Worm (Caenorhabditis elegans) whole organism, young adult: Measurements from ENCODE around the gene mtq-2.
A peak's percentile ranks its signal among the peaks of the same experiment; 100 is the strongest.

ENCODE experiments used
- B0035.1 ChIP-seq: sonication (generic microtip); optimal IDR thresholded peaks from 2 replicates; lab custom pipeline; 2016; ENCODE audit warnings: missing genetic modification characterization, mild to moderate bottlenecking, missing compliant biosample characterization, missing genotype, missing genetic modification reagents
- C17E4.6 ChIP-seq: fragments of 200-800 bp; sonication (Bioruptor generic); IDR thresholded peaks from 2 replicates; pipeline ENCODE4 v1.3.6; 2022; ENCODE audit warnings: missing genetic modification reagents, missing genetic modification characterization, missing compliant biosample characterization
- D2030.7 ChIP-seq: fragments of 200-800 bp; sonication (Bioruptor generic); IDR thresholded peaks from 2 replicates; pipeline ENCODE4 v1.3.6; 2022; ENCODE audit warnings: missing genetic modification reagents, missing genetic modification characterization, missing compliant biosample characterization
- F10E7.11 ChIP-seq: sonication (generic microtip); optimal IDR thresholded peaks from 2 replicates; lab custom pipeline; 2017; ENCODE audit warnings: mild to moderate bottlenecking, missing genetic modification characterization, moderate library complexity, missing compliant biosample characterization
- F33H1.4 ChIP-seq: fragments of 200-800 bp; sonication (Bioruptor generic); IDR thresholded peaks from 2 replicates; pipeline ENCODE4 v1.3.6; 2022; ENCODE audit warnings: missing genetic modification reagents, missing genetic modification characterization, missing compliant biosample characterization
- F39B2.1 ChIP-seq: fragments of 200-800 bp; sonication (Bioruptor generic); IDR thresholded peaks from 2 replicates; pipeline ENCODE4 v1.3.6; 2022; ENCODE audit warnings: missing genetic modification reagents, missing genetic modification characterization, missing compliant biosample characterization
- F57A8.1 ChIP-seq: fragments of 200-800 bp; sonication (Bioruptor generic); optimal IDR thresholded peaks from 2 replicates; lab custom pipeline; 2018; ENCODE audit warnings: mild to moderate bottlenecking, missing genetic modification characterization, moderate library complexity, missing compliant biosample characterization
- Y53F4B.3 ChIP-seq: fragments of 200-800 bp; sonication (Bioruptor generic); IDR thresholded peaks from 2 replicates; pipeline ENCODE4 v1.3.6; 2022; ENCODE audit warnings: missing genetic modification reagents, missing genetic modification characterization, missing compliant biosample characterization
- Y79H2A.3 ChIP-seq: fragments of 200-800 bp; sonication (Bioruptor generic); conservative IDR thresholded peaks from 2 replicates; pipeline ENCODE4 v1.3.6; 2022; ENCODE audit warnings: missing genetic modification reagents, missing genetic modification characterization, missing compliant biosample characterization
- ccch-3 ChIP-seq: fragments of 200-800 bp; sonication (Bioruptor generic); optimal IDR thresholded peaks from 2 replicates; lab custom pipeline; 2018; ENCODE audit warnings: mild to moderate bottlenecking, missing genetic modification characterization, missing compliant biosample characterization
- cebp-2 ChIP-seq: fragments of 200-800 bp; sonication (Bioruptor generic); IDR thresholded peaks from 2 replicates; pipeline ENCODE4 v1.3.6; 2022; ENCODE audit warnings: missing genetic modification characterization, missing compliant biosample characterization
- chd-7 ChIP-seq: sonication (generic microtip); optimal IDR thresholded peaks from 2 replicates; lab custom pipeline; 2016; ENCODE audit warnings: mild to moderate bottlenecking, missing genetic modification characterization, moderate library complexity, missing compliant biosample characterization
- efl-1 ChIP-seq: fragments of 150-350 bp; optimal IDR thresholded peaks from 2 replicates; lab custom pipeline; 2014; ENCODE audit warnings: missing biosample characterization, missing genetic modification reagents, missing genetic modification characterization
- hmg-1.2 ChIP-seq: fragments of 200-800 bp; sonication (Bioruptor generic); IDR thresholded peaks from 2 replicates; pipeline ENCODE4 v1.3.6; 2022; ENCODE audit warnings: missing genetic modification reagents, missing genetic modification characterization, missing compliant biosample characterization
- hsf-1 ChIP-seq: fragments of 200-800 bp; sonication (Bioruptor generic); IDR thresholded peaks from 2 replicates; pipeline ENCODE4 v1.3.6; 2022; ENCODE audit warnings: missing genetic modification reagents, missing genetic modification characterization, missing compliant biosample characterization
- lag-1 ChIP-seq: fragments of 200-800 bp; sonication (Bioruptor generic); IDR thresholded peaks from 2 replicates; pipeline ENCODE4 v1.3.6; 2022; ENCODE audit warnings: missing genetic modification reagents, missing genetic modification characterization, missing compliant biosample characterization
- lir-1 ChIP-seq: fragments of 200-800 bp; sonication (Bioruptor generic); conservative IDR thresholded peaks from 2 replicates; pipeline ENCODE4 v1.3.6; 2022; ENCODE audit warnings: missing genetic modification reagents, missing genetic modification characterization, missing compliant biosample characterization
- lsl-1 ChIP-seq: fragments of 200-800 bp; sonication (Bioruptor generic); optimal IDR thresholded peaks from 2 replicates; lab custom pipeline; 2018; ENCODE audit warnings: mild to moderate bottlenecking, missing genetic modification characterization, moderate library complexity, missing compliant biosample characterization
- madf-6 ChIP-seq: fragments of 200-800 bp; sonication (Bioruptor generic); IDR thresholded peaks from 2 replicates; pipeline ENCODE4 v1.3.6; 2022; ENCODE audit warnings: missing genetic modification reagents, missing genetic modification characterization, missing compliant biosample characterization
- madf-8 ChIP-seq: fragments of 200-800 bp; sonication (Bioruptor generic); conservative IDR thresholded peaks from 2 replicates; pipeline ENCODE4 v1.3.6; 2022; ENCODE audit warnings: missing genetic modification reagents, missing genetic modification characterization, missing compliant biosample characterization
- mcd-1 ChIP-seq: fragments of 200-800 bp; sonication (Bioruptor generic); IDR thresholded peaks from 2 replicates; pipeline ENCODE4 v1.3.6; 2022; ENCODE audit warnings: missing genetic modification reagents, missing genetic modification characterization, missing compliant biosample characterization
- mel-28 ChIP-seq: sonication (generic microtip); optimal IDR thresholded peaks from 2 replicates; lab custom pipeline; 2016; ENCODE audit warnings: borderline replicate concordance, mild to moderate bottlenecking, missing genetic modification characterization, missing compliant biosample characterization
- mes-4 ChIP-seq: sonication (generic microtip); optimal IDR thresholded peaks from 2 replicates; lab custom pipeline; 2016; ENCODE audit warnings: missing genotype, missing genetic modification characterization, missing compliant biosample characterization
- mxl-1 ChIP-seq: sonication (generic microtip); optimal IDR thresholded peaks from 2 replicates; lab custom pipeline; 2016; ENCODE audit warnings: missing genetic modification characterization, missing compliant biosample characterization
- nfya-2 ChIP-seq: fragments of 200-800 bp; sonication (Bioruptor generic); IDR thresholded peaks from 2 replicates; pipeline ENCODE4 v1.3.6; 2022; ENCODE audit warnings: missing genetic modification reagents, missing genetic modification characterization, missing compliant biosample characterization
- pbrm-1 ChIP-seq: fragments of 200-800 bp; sonication (Bioruptor generic); IDR thresholded peaks from 2 replicates; pipeline ENCODE4 v1.3.6; 2022; ENCODE audit warnings: missing genetic modification reagents, missing genetic modification characterization, missing compliant biosample characterization
- rcor-1 ChIP-seq: fragments of 200-800 bp; sonication (Bioruptor generic); IDR thresholded peaks from 2 replicates; pipeline ENCODE4 v1.3.6; 2022; ENCODE audit warnings: missing genetic modification reagents, missing genetic modification characterization, missing compliant biosample characterization
- sdz-38 ChIP-seq: sonication (generic microtip); optimal IDR thresholded peaks from 2 replicates; lab custom pipeline; 2016; ENCODE audit warnings: missing genotype, missing genetic modification characterization, missing compliant biosample characterization
- snpc-3.4 ChIP-seq: sonication (generic microtip); optimal IDR thresholded peaks from 2 replicates; lab custom pipeline; 2017; ENCODE audit warnings: missing genetic modification characterization, mild to moderate bottlenecking, missing compliant biosample characterization, antibody characterized with exemption, moderate library complexity, missing genotype, missing genetic modification reagents
- snpc-4 ChIP-seq, 5 experiments: fragments of 150-350 bp in 1 of 5; sonication (generic microtip) in 4 of 5; optimal IDR thresholded peaks; 2 replicates each; lab custom pipeline; 2014 to 2018; ENCODE audit warnings: missing genetic modification characterization in 5 of 5, missing biosample characterization in 3 of 5, antibody characterized with exemption in 2 of 5, mild to moderate bottlenecking in 2 of 5, missing compliant biosample characterization in 2 of 5, missing genotype in 2 of 5, moderate library complexity in 2 of 5, missing genetic modification reagents in 1 of 5
- zim-3 ChIP-seq: sonication (generic microtip); optimal IDR thresholded peaks from 2 replicates; lab custom pipeline; 2017; ENCODE audit warnings: mild to moderate bottlenecking, missing genetic modification characterization, moderate library complexity, missing compliant biosample characterization
- ztf-18 ChIP-seq: sonication (generic microtip); optimal IDR thresholded peaks from 2 replicates; lab custom pipeline; 2016; ENCODE audit warnings: missing genotype, mild to moderate bottlenecking, missing genetic modification characterization, missing compliant biosample characterization
- ztf-25 ChIP-seq: fragments of 200-800 bp; sonication (Bioruptor generic); IDR thresholded peaks from 2 replicates; pipeline ENCODE4 v1.3.6; 2022; ENCODE audit warnings: missing genetic modification reagents, missing genetic modification characterization, missing compliant biosample characterization

The mtq-2 gene

ce11 chrII:2232429-2232828 is 43.2 kb upstream of the mtq-2 start, which contains the start of gene F54A3.6:
Gene F54A3.6 (minus strand): TSS chrII:2232470.
- peak; percentile 73 for TF ChIP-seq lsl-1 (GFP tag; lab: Kevin White, UChicago)
- TF ChIP-seq efl-1 (GFP tag; lab: Kevin White, UChicago): peak; percentile 17
- peak; percentile 25; the same call in 1 of the 2 replicates for TF ChIP-seq hmg-1.2 (GFP tag; lab: Robert Waterston, UW)
- TF ChIP-seq hsf-1 (GFP tag; lab: Robert Waterston, UW): peak; percentile 80
- peak; percentile 89 for TF ChIP-seq F33H1.4 (GFP tag; lab: Robert Waterston, UW)
- 0 out of 2 replicates have a peak, but pooled peaks have one; percentile 29 for TF ChIP-seq mcd-1 (GFP tag; lab: Robert Waterston, UW)
- TF ChIP-seq madf-6: peak; percentile 68
- peak; percentile 30; the same call in 1 of the 2 replicates for TF ChIP-seq madf-8 (GFP tag; lab: Robert Waterston, UW)
- peak; percentile 52; the same call in 1 of the 2 replicates for TF ChIP-seq D2030.7 (GFP tag; lab: Robert Waterston, UW)

- TF ChIP-seq ztf-18 (no peak), hsf-1 (GFP tag; lab: Robert Waterston, UW) (no peak), sdz-38 (tag; lab: Kevin White, UChicago) (no peak), B0035.1 (no peak), F57A8.1 (GFP tag; lab: Kevin White, UChicago) (no peak)
Measured at ce11 chrII:2230368-2230767, 41.1 kb upstream of the mtq-2 start.

DNA sequence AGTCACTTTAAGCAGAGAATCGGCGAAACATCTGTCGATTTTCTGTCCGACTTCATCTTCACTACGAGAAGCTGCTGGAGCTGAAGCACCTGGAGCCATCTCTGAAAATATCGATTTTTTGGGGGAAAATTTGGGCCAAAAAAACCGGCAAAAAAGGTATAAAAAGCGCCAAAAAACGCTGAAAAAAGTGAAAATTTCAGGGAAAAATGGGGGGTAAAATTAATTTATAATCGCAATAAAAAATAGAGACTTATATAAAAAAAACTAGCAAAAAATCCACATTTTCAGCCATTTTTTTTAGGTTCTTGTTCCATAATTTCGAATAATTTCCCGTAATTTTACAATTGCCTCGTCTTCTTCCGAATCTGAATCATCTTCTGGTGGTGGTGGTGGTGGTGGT is 36.4 kb upstream of the mtq-2 start, which contains the start of gene F54A3.5:
Gene F54A3.5, minus strand, starts transcription at position 101 of the 400 bp plus-strand sequence.
- TF ChIP-seq ccch-3 (no peak), B0035.1 (no peak), C17E4.6 (GFP tag; lab: Robert Waterston, UW) (no peak), snpc-4 (GFP tag; optimal IDR thresholded peaks at IDR 0.05; lab: Kevin White, UChicago) (no peak), snpc-4 (tag; optimal IDR thresholded peaks at IDR 0.05; lab: Kevin White, UChicago) (no peak), Y53F4B.3 (no peak)

DNA sequence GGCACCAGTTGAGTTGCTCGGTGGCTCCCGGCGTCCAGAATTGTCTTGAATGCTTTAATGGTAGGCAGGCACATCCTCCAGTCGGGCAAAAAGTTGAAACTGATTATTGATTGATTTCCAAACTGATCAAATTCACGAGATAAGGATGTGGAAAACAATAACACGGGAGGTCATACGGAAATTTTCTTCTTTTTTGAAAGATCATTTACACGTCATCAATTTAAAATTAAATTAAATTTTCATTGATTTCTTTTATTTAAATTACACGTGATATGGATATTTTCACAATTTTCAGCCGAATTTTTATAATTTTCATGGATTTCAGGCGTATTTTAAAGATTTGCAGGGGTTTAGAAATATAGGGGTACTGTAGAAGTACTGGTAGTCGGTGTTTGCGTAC is 34.2 kb upstream of the mtq-2 start, which contains the start of gene cbs-2:
Gene cbs-2, minus strand, starts transcription at position 101 of the 400 bp plus-strand sequence.
- TF ChIP-seq mcd-1 (GFP tag; lab: Robert Waterston, UW): no peak
- TF ChIP-seq F39B2.1 (GFP tag; lab: Robert Waterston, UW): no peak
- TF ChIP-seq mes-4 (tag; lab: Kevin White, UChicago): no peak
- TF ChIP-seq chd-7 (tag; lab: Kevin White, UChicago): no peak
- no peak for TF ChIP-seq mel-28
- no peak for TF ChIP-seq cebp-2 (GFP tag; lab: Robert Waterston, UW)
- TF ChIP-seq B0035.1: no peak
- no peak for TF ChIP-seq rcor-1
- no peak for TF ChIP-seq mxl-1 (tag; lab: Kevin White, UChicago)
- no peak for TF ChIP-seq D2030.7 (GFP tag; lab: Robert Waterston, UW)
- TF ChIP-seq nfya-2: no peak
- no peak for TF ChIP-seq snpc-3.4 (tag; lab: Kevin White, UChicago)
- no peak for TF ChIP-seq Y79H2A.3
- no peak for TF ChIP-seq pbrm-1 (GFP tag; lab: Robert Waterston, UW)
- TF ChIP-seq lir-1 (GFP tag; lab: Robert Waterston, UW): no peak
- no peak for TF ChIP-seq zim-3 (tag; lab: Kevin White, UChicago)
- TF ChIP-seq ztf-25: no peak
- no peak for TF ChIP-seq F10E7.11 (tag; lab: Kevin White, UChicago)
- TF ChIP-seq lag-1 (GFP tag; lab: Robert Waterston, UW): no peak
